Worm (Caenorhabditis elegans) whole organism, mixed stage, embryonic: ENCODE measurements around the gene jbts-14.

Experiments
- elt-3 ChIP-seq: fragments of 150-350 bp; optimal IDR thresholded peaks from 2 replicates; lab custom pipeline; 2014; ENCODE audit warnings: missing biosample characterization, missing genetic modification characterization
- lsy-2 ChIP-seq: fragments of 150-350 bp; optimal IDR thresholded peaks from 2 replicates; lab custom pipeline; 2014; ENCODE audit warnings: missing biosample characterization, missing genetic modification characterization
- mab-5 ChIP-seq: fragments of 150-350 bp; optimal IDR thresholded peaks from 2 replicates; lab custom pipeline; 2014; ENCODE audit warnings: missing biosample characterization, missing genetic modification characterization
- nhr-28 ChIP-seq: fragments of 150-350 bp; optimal IDR thresholded peaks from 2 replicates; lab custom pipeline; 2014; ENCODE audit warnings: missing biosample characterization, missing genetic modification characterization
- nhr-76 ChIP-seq: sonication (generic microtip); optimal IDR thresholded peaks from 2 replicates; lab custom pipeline; 2017; ENCODE audit warnings: missing biosample characterization, missing genetic modification characterization
- unc-62 ChIP-seq: fragments of 150-350 bp; optimal IDR thresholded peaks from 2 replicates; lab custom pipeline; 2014; ENCODE audit warnings: missing biosample characterization, missing genetic modification reagents, missing genetic modification characterization
- ztf-11 ChIP-seq: fragments of 150-350 bp; optimal IDR thresholded peaks from 2 replicates; lab custom pipeline; 2014; ENCODE audit warnings: missing biosample characterization, missing genetic modification characterization

DNA sequence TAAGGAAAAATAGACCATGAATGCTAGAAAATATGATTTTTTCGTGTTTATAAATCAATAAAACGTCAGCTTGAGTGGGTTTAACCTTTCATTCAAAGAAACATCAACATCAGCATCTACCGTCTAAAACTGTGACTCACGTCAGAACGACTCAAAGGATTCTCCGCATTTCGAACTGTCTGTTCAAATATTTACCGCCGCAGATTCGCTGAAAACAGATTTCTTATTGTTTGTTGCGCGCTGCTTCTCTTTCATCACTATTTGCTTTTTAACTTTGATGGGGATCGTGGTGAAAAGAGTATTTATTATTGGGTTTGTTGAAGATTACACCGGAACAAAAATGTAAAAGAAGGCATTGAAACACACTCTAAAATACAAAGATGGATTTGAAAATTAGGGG lies 17.2 kb downstream of the jbts-14 start:
- TF ChIP-seq nhr-76 (no peak), unc-62 (no peak), ztf-11 (tag; lab: Kevin White, UChicago) (no peak), lsy-2 (tag; lab: Kevin White, UChicago) (no peak), elt-3 (no peak), mab-5 (no peak), nhr-28 (tag; lab: Kevin White, UChicago) (no peak)
